Worm (Caenorhabditis elegans) whole organism, early embryonic: Measurements from ENCODE around the gene hlh-29.

ENCODE experiments used
- B0310.2 ChIP-seq: sonication (generic microtip); optimal IDR thresholded peaks from 2 replicates; lab custom pipeline; 2016; ENCODE audit warnings: mild to moderate bottlenecking, missing genetic modification characterization, missing compliant biosample characterization
- aly-1 ChIP-seq: sonication (generic microtip); optimal IDR thresholded peaks from 2 replicates; lab custom pipeline; 2016; ENCODE audit warnings: missing genetic modification characterization, missing compliant biosample characterization
- ama-1 ChIP-seq: fragments of 150-350 bp; optimal IDR thresholded peaks from 2 replicates; lab custom pipeline; 2014
- ceh-13 ChIP-seq: fragments of 200-800 bp; sonication (Bioruptor generic); optimal IDR thresholded peaks from 2 replicates; lab custom pipeline; 2018; ENCODE audit warnings: mild to moderate bottlenecking, missing genetic modification characterization, missing compliant biosample characterization
- ets-7 ChIP-seq: sonication (generic microtip); optimal IDR thresholded peaks from 2 replicates; lab custom pipeline; 2016; ENCODE audit warnings: missing genotype, missing genetic modification characterization, missing compliant biosample characterization
- hmbx-1 ChIP-seq: sonication (generic microtip); optimal IDR thresholded peaks from 2 replicates; lab custom pipeline; 2016; ENCODE audit warnings: mild to moderate bottlenecking, missing genetic modification characterization, missing compliant biosample characterization
- hmg-4 ChIP-seq: fragments of 200-800 bp; sonication (Bioruptor generic); optimal IDR thresholded peaks from 2 replicates; lab custom pipeline; 2018; ENCODE audit warnings: mild to moderate bottlenecking, missing genetic modification characterization, missing compliant biosample characterization
- tbx-11 ChIP-seq: fragments of 200-800 bp; sonication (Bioruptor generic); IDR thresholded peaks from 2 replicates; pipeline ENCODE4 v1.3.6; 2022; ENCODE audit warnings: missing genetic modification characterization, missing compliant biosample characterization
- tbx-37 ChIP-seq: fragments of 200-800 bp; sonication (Bioruptor generic); conservative IDR thresholded peaks from 2 replicates; pipeline ENCODE4 v1.3.6; 2022; ENCODE audit warnings: missing genetic modification reagents, missing genetic modification characterization, missing compliant biosample characterization

DNA sequence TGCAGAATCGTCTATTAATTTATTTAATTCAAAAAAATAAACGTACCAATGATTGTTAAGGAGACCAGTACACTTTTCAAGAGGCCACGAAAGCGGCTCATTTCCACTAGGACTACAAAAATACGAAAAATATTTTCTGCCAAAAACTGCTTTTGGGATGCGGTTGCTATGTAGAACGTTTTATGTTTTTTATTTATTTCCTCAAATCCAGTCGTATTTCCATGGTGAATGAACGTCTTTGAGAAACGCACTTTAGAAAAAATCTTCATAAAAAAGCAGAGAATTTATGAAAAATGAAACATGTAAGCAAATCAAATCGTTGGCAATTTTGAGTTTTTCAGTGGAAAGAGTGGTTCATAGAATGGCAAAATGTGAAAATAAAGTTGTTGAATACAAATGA lies 18.9 kb upstream of the hlh-29 start, which contains the start of gene F39B3.7:
- TF ChIP-seq hmg-4 (no peak), ets-7 (tag; lab: Kevin White, UChicago) (no peak), tbx-11 (GFP tag; lab: Robert Waterston, UW) (no peak), tbx-37 (GFP tag; lab: Robert Waterston, UW) (no peak), ceh-13 (GFP tag; lab: Kevin White, UChicago) (no peak), ama-1 (no peak), B0310.2 (no peak), hmbx-1 (tag; lab: Kevin White, UChicago) (no peak), aly-1 (tag; lab: Kevin White, UChicago) (no peak)
